Worm (Caenorhabditis elegans) whole organism, L2 larva: ENCODE data around the gene C29E4.11.

ENCODE experiments used
- Y55F3AM.14 ChIP-seq: fragments of 200-800 bp; sonication (Bioruptor generic); optimal IDR thresholded peaks from 2 replicates; lab custom pipeline; 2018; ENCODE audit warnings: mild to moderate bottlenecking, missing genetic modification characterization, missing compliant biosample characterization
- alr-1 ChIP-seq: fragments of 150-350 bp; optimal IDR thresholded peaks from 2 replicates; lab custom pipeline; 2014; ENCODE audit warnings: missing biosample characterization, missing genetic modification characterization
- aly-2 ChIP-seq: fragments of 150-350 bp; optimal IDR thresholded peaks from 2 replicates; lab custom pipeline; 2014; ENCODE audit warnings: missing biosample characterization, missing genetic modification characterization
- blmp-1 ChIP-seq: sonication (generic microtip); optimal IDR thresholded peaks from 2 replicates; lab custom pipeline; 2017; ENCODE audit warnings: missing genetic modification characterization, mild to moderate bottlenecking, missing compliant biosample characterization, antibody characterized with exemption, moderate library complexity; ENCODE audit not compliant: insufficient read depth
- ceh-82 ChIP-seq: fragments of 150-350 bp; optimal IDR thresholded peaks from 2 replicates; lab custom pipeline; 2014; ENCODE audit warnings: missing biosample characterization, missing genetic modification characterization
- dmd-4 ChIP-seq: sonication (generic microtip); optimal IDR thresholded peaks from 2 replicates; lab custom pipeline; 2017; ENCODE audit warnings: missing biosample characterization, missing genetic modification characterization
- egl-27 ChIP-seq: sonication (generic microtip); optimal IDR thresholded peaks from 3 replicates; lab custom pipeline; 2017; ENCODE audit warnings: missing biosample characterization, missing genetic modification reagents, missing genetic modification characterization
- elt-3 ChIP-seq: sonication (generic microtip); optimal IDR thresholded peaks from 2 replicates; lab custom pipeline; 2017; ENCODE audit warnings: missing biosample characterization, missing genetic modification characterization
- lin-11 ChIP-seq: fragments of 150-350 bp; sonication (generic microtip); optimal IDR thresholded peaks from 2 replicates; lab custom pipeline; 2014; ENCODE audit warnings: missing biosample characterization, missing genetic modification characterization, inconsistent platforms, mixed read lengths
- lin-13 ChIP-seq: fragments of 150-350 bp; optimal IDR thresholded peaks from 2 replicates; lab custom pipeline; 2014; ENCODE audit warnings: missing biosample characterization, missing genetic modification reagents, missing genetic modification characterization
- lsy-2 ChIP-seq, 2 experiments: fragments of 150-350 bp in 1 of 2; sonication (generic microtip) in 1 of 2; optimal IDR thresholded peaks; 2 replicates each; lab custom pipeline; 2014 to 2017; ENCODE audit warnings: missing biosample characterization in 2 of 2, missing genetic modification characterization in 2 of 2
- mab-5 ChIP-seq: fragments of 150-350 bp; optimal IDR thresholded peaks from 2 replicates; lab custom pipeline; 2014; ENCODE audit warnings: missing biosample characterization, missing genetic modification characterization
- mbf-1 ChIP-seq: sonication (generic microtip); optimal IDR thresholded peaks from 2 replicates; lab custom pipeline; 2017; ENCODE audit warnings: missing biosample characterization, missing genetic modification characterization
- nhr-11 ChIP-seq: fragments of 150-350 bp; optimal IDR thresholded peaks from 2 replicates; lab custom pipeline; 2014; ENCODE audit warnings: missing biosample characterization, missing genetic modification characterization
- nhr-237 ChIP-seq: fragments of 150-350 bp; optimal IDR thresholded peaks from 2 replicates; lab custom pipeline; 2014; ENCODE audit warnings: missing biosample characterization, missing genetic modification characterization
- nhr-77 ChIP-seq: fragments of 150-350 bp; optimal IDR thresholded peaks from 2 replicates; lab custom pipeline; 2014; ENCODE audit warnings: missing biosample characterization, missing genetic modification characterization
- peb-1 ChIP-seq: fragments of 150-350 bp; optimal IDR thresholded peaks from 2 replicates; lab custom pipeline; 2014; ENCODE audit warnings: missing biosample characterization, missing genetic modification characterization
- sem-4 ChIP-seq: fragments of 150-350 bp; optimal IDR thresholded peaks from 2 replicates; lab custom pipeline; 2014; ENCODE audit warnings: missing biosample characterization, missing genetic modification reagents, missing genetic modification characterization
- skn-1 ChIP-seq: sonication (generic microtip); optimal IDR thresholded peaks from 2 replicates; lab custom pipeline; 2017; ENCODE audit warnings: missing biosample characterization, missing genetic modification characterization
- sma-9 ChIP-seq, 2 experiments: fragments of 150-350 bp in 1 of 2; sonication (generic microtip) in 1 of 2; optimal IDR thresholded peaks; 2 replicates each; lab custom pipeline; 2014 to 2016; ENCODE audit warnings: missing genetic modification characterization in 2 of 2, mild to moderate bottlenecking in 1 of 2, missing biosample characterization in 1 of 2, missing compliant biosample characterization in 1 of 2, missing genetic modification reagents in 1 of 2, moderate library complexity in 1 of 2
- unc-55 ChIP-seq: fragments of 150-350 bp; sonication (generic microtip); optimal IDR thresholded peaks from 3 replicates; lab custom pipeline; 2014; ENCODE audit warnings: missing biosample characterization, missing genetic modification reagents, missing genetic modification characterization
- unc-62 ChIP-seq: fragments of 150-350 bp; optimal IDR thresholded peaks from 2 replicates; lab custom pipeline; 2014; ENCODE audit warnings: missing biosample characterization, missing genetic modification reagents, missing genetic modification characterization
- zag-1 ChIP-seq: fragments of 150-350 bp; optimal IDR thresholded peaks from 2 replicates; lab custom pipeline; 2014; ENCODE audit warnings: missing biosample characterization, missing genetic modification characterization
- ztf-11 ChIP-seq: sonication (generic microtip); optimal IDR thresholded peaks from 2 replicates; lab custom pipeline; 2017; ENCODE audit warnings: missing biosample characterization, missing genetic modification characterization
- ztf-4 ChIP-seq: fragments of 150-350 bp; optimal IDR thresholded peaks from 2 replicates; lab custom pipeline; 2014; ENCODE audit warnings: missing biosample characterization, missing genetic modification characterization

C29E4.11 gene

DNA sequence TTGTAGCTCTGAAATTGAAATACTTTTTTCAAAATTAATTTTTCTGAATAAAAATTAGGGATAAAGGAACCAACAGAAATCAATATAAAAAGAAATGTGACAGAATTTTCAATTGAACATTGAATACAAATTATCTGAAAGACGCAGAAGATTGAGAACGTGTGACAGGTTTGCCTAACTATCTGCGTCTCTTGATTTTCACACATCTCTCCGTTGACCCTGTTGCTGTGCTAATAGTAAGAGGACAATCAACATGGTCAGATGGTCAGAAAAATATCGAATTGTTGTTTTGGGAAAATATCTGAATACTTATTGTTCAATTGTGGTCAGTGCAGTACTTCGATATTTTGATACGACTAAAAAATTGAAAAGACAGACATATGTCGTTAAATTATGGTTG lies 46.3 kb downstream of the C29E4.11 start, which contains the start of gene ZK688.7 (continued):
- TF ChIP-seq Y55F3AM.14 (no peak), zag-1 (tag; lab: Kevin White, UChicago) (no peak), peb-1 (tag; lab: Kevin White, UChicago) (no peak), nhr-77 (tag; lab: Kevin White, UChicago) (no peak), unc-62 (GFP tag; lab: Kevin White, UChicago) (no peak), sem-4 (tag; lab: Kevin White, UChicago) (no peak), aly-2 (tag; lab: Kevin White, UChicago) (no peak), mbf-1 (no peak), nhr-11 (tag; lab: Kevin White, UChicago) (no peak), blmp-1 (tag; lab: Kevin White, UChicago) (no peak), skn-1 (tag; lab: Kevin White, UChicago) (no peak), lin-13 (no peak), ceh-82 (no peak), ztf-4 (no peak), dmd-4 (tag; lab: Kevin White, UChicago) (no peak), elt-3 (tag; lab: Kevin White, UChicago) (no peak), nhr-237 (no peak), mab-5 (tag; lab: Kevin White, UChicago) (no peak), unc-55 (no peak), egl-27 (no peak), alr-1 (tag; lab: Kevin White, UChicago) (no peak)

ce11 chrIII:7909263-7909662 lies 48.7 kb downstream of the C29E4.11 start, which contains the start of gene ZK688.1:
TSS of gene ZK688.1 (plus strand) at chrIII:7909563.
- TF ChIP-seq sma-9 (GFP tag; optimal IDR thresholded peaks at IDR 0.05; lab: Kevin White, UChicago) (no peak), sma-9 (tag; optimal IDR thresholded peaks at IDR 0.05; lab: Kevin White, UChicago) (no peak)

DNA sequence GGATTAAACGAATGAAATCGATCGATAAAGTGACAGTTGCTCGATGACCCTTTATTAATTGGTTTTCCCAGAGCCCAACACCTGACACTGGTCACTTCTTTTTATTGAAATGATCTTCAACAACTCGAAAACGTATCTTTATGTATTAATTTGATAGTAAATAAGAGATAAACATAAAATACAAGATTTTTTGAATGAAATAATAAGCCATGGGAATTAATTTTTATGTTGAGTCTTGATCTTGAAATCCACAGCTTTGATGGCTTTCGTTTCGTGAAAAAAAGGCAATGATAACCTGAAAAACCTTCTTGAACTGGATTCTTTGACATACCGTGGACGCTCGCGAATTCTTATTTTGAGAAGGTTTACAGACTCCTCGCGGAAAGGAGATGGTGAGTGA lies 50.4 kb downstream of the C29E4.11 start, which contains the start of gene pcp-5:
TSS of gene pcp-5 (minus strand) at position 101 of the 400 bp plus-strand sequence.
- no peak for TF ChIP-seq ztf-11 (tag; lab: Kevin White, UChicago)
- TF ChIP-seq lin-11 (tag; lab: Kevin White, UChicago) = no peak
- TF ChIP-seq lsy-2 (tag; optimal IDR thresholded peaks at IDR 0.05; lab: Kevin White, UChicago) = peak in 1 of 2 experiments; percentile 6
